Fruit fly (Drosophila melanogaster) whole organism, embryonic: ENCODE results near the gene Crz.

Source experiments
- BtbVII ChIP-seq: fragments of 200-800 bp; sonication (Bioruptor generic); optimal IDR thresholded peaks from 3 replicates; lab custom pipeline; 2017; ENCODE audit warnings: missing biosample characterization, mild to moderate bottlenecking, missing genetic modification characterization
- CG10147 ChIP-seq: fragments of 200-800 bp; sonication (Bioruptor generic); optimal IDR thresholded peaks from 2 replicates; lab custom pipeline; 2019; ENCODE audit warnings: missing biosample characterization, mild to moderate bottlenecking, missing genetic modification characterization, moderate library complexity
- CG11093 ChIP-seq: fragments of 200-800 bp; sonication (Bioruptor generic); IDR thresholded peaks from 3 replicates; pipeline ENCODE4 v1.3.6; 2022; ENCODE audit warnings: missing biosample characterization, missing genetic modification characterization
- CG11456 ChIP-seq: fragments of 200-800 bp; sonication (Bioruptor generic); IDR thresholded peaks from 3 replicates; pipeline ENCODE4 v1.3.6; 2022; ENCODE audit warnings: missing biosample characterization, missing genetic modification characterization
- CG12104 ChIP-seq: fragments of 200-800 bp; sonication (Bioruptor generic); optimal IDR thresholded peaks from 3 replicates; lab custom pipeline; 2016; ENCODE audit warnings: missing biosample characterization, missing genetic modification characterization
- CG12155 ChIP-seq: fragments of 200-800 bp; sonication (Bioruptor generic); optimal IDR thresholded peaks from 3 replicates; lab custom pipeline; 2016; ENCODE audit warnings: missing biosample characterization, missing genetic modification characterization
- CG12769 ChIP-seq: fragments of 200-800 bp; sonication (Bioruptor generic); optimal IDR thresholded peaks from 2 replicates; lab custom pipeline; 2019; ENCODE audit warnings: missing biosample characterization, mild to moderate bottlenecking, missing genetic modification characterization, moderate library complexity
- CG12942 ChIP-seq: fragments of 200-800 bp; sonication (Bioruptor generic); optimal IDR thresholded peaks from 3 replicates; lab custom pipeline; 2016; ENCODE audit warnings: missing biosample characterization, missing genetic modification characterization
- CG13424 ChIP-seq: fragments of 200-800 bp; sonication (Bioruptor generic); optimal IDR thresholded peaks from 2 replicates; lab custom pipeline; 2019; ENCODE audit warnings: missing biosample characterization, mild to moderate bottlenecking, missing genetic modification characterization, moderate library complexity
- CG14014 ChIP-seq: fragments of 200-800 bp; sonication (Bioruptor generic); IDR thresholded peaks from 2 replicates; pipeline ENCODE4 v1.3.6; 2022; ENCODE audit warnings: missing biosample characterization, missing genetic modification characterization
- CG14050 ChIP-seq: fragments of 200-800 bp; sonication (Bioruptor generic); IDR thresholded peaks from 3 replicates; pipeline ENCODE4 v1.3.6; 2022; ENCODE audit warnings: missing biosample characterization, missing genetic modification characterization
- CG18764 ChIP-seq: fragments of 200-800 bp; sonication (Bioruptor generic); optimal IDR thresholded peaks from 3 replicates; lab custom pipeline; 2016; ENCODE audit warnings: missing biosample characterization, missing genetic modification characterization
- CG3065 ChIP-seq: fragments of 200-800 bp; sonication (Bioruptor generic); optimal IDR thresholded peaks from 2 replicates; lab custom pipeline; 2016; ENCODE audit warnings: missing biosample characterization, missing genetic modification characterization
- CG31224 ChIP-seq: fragments of 200-800 bp; sonication (Bioruptor generic); IDR thresholded peaks from 2 replicates; pipeline ENCODE4 v1.3.6; 2022; ENCODE audit warnings: missing biosample characterization, missing genetic modification characterization
- CG3407 ChIP-seq: fragments of 200-800 bp; sonication (Bioruptor generic); optimal IDR thresholded peaks from 2 replicates; lab custom pipeline; 2018; ENCODE audit warnings: missing biosample characterization, mild to moderate bottlenecking, missing genetic modification characterization
- CG4820 ChIP-seq: fragments of 200-800 bp; sonication (Bioruptor generic); optimal IDR thresholded peaks from 3 replicates; lab custom pipeline; 2016; ENCODE audit warnings: missing biosample characterization, missing genetic modification characterization
- CG8089 ChIP-seq: fragments of 200-800 bp; sonication (Bioruptor generic); optimal IDR thresholded peaks from 3 replicates; lab custom pipeline; 2016; ENCODE audit warnings: missing biosample characterization, missing genetic modification characterization
- Camta ChIP-seq: fragments of 200-800 bp; sonication (Bioruptor generic); optimal IDR thresholded peaks from 2 replicates; lab custom pipeline; 2016; ENCODE audit warnings: missing biosample characterization, missing genetic modification characterization
- D19A ChIP-seq: fragments of 200-800 bp; optimal IDR thresholded peaks from 3 replicates; lab custom pipeline; 2019; ENCODE audit warnings: missing biosample characterization, mild to moderate bottlenecking, missing genetic modification characterization, moderate library complexity
- Dbx ChIP-seq: fragments of 200-800 bp; sonication (Bioruptor generic); IDR thresholded peaks from 3 replicates; pipeline ENCODE4 v1.3.6; 2022; ENCODE audit warnings: missing biosample characterization, missing genetic modification characterization
- Dip2 ChIP-seq: fragments of 200-800 bp; sonication (Bioruptor generic); IDR thresholded peaks from 2 replicates; pipeline ENCODE4 v1.3.6; 2022; ENCODE audit warnings: missing biosample characterization, missing genetic modification characterization
- Doc2 ChIP-seq: fragments of 200-800 bp; sonication (Bioruptor generic); IDR thresholded peaks from 2 replicates; pipeline ENCODE4 v1.3.6; 2022; ENCODE audit warnings: missing biosample characterization, missing genetic modification characterization
- Doc3 ChIP-seq: fragments of 200-800 bp; sonication (Bioruptor generic); IDR thresholded peaks from 3 replicates; pipeline ENCODE4 v1.3.6; 2022; ENCODE audit warnings: missing biosample characterization, missing genetic modification characterization; ENCODE audit not compliant: partially characterized antibody
- E2f2 ChIP-seq: fragments of 200-800 bp; sonication (Bioruptor generic); IDR thresholded peaks from 2 replicates; pipeline ENCODE4 v1.3.6; 2022; ENCODE audit warnings: missing biosample characterization, missing genetic modification characterization
- Ets65A ChIP-seq: fragments of 200-800 bp; sonication (Bioruptor generic); peaks from one replicate; lab custom pipeline; 2016; ENCODE audit warnings: missing biosample characterization, missing genetic modification characterization
- Hey ChIP-seq: fragments of 200-800 bp; sonication (Bioruptor generic); optimal IDR thresholded peaks from 3 replicates; lab custom pipeline; 2018; ENCODE audit warnings: missing biosample characterization, mild to moderate bottlenecking, missing genetic modification characterization
- HmgD ChIP-seq: fragments of 200-800 bp; sonication (Bioruptor generic); optimal IDR thresholded peaks from 3 replicates; lab custom pipeline; 2016; ENCODE audit warnings: missing biosample characterization, missing genetic modification characterization
- Mes4 ChIP-seq: fragments of 200-800 bp; sonication (Bioruptor generic); optimal IDR thresholded peaks from 2 replicates; lab custom pipeline; 2016; ENCODE audit warnings: missing biosample characterization, missing genetic modification characterization
- NC2α ChIP-seq: fragments of 200-800 bp; sonication (Bioruptor generic); optimal IDR thresholded peaks from 2 replicates; lab custom pipeline; 2016; ENCODE audit warnings: missing biosample characterization, missing genetic modification characterization
- Nf-YB ChIP-seq: fragments of 200-800 bp; sonication (Bioruptor generic); optimal IDR thresholded peaks from 3 replicates; lab custom pipeline; 2019; ENCODE audit warnings: missing biosample characterization, mild to moderate bottlenecking, missing genetic modification characterization, moderate library complexity
- Ravus ChIP-seq: fragments of 200-800 bp; sonication (Bioruptor generic); IDR thresholded peaks from 2 replicates; pipeline ENCODE4 v1.3.6; 2022; ENCODE audit warnings: missing biosample characterization, missing genetic modification characterization
- Sry-β ChIP-seq: fragments of 200-800 bp; sonication (Bioruptor generic); optimal IDR thresholded peaks from 2 replicates; lab custom pipeline; 2018; ENCODE audit warnings: missing biosample characterization, mild to moderate bottlenecking, missing genetic modification characterization, moderate library complexity
- aop ChIP-seq: fragments of 200-800 bp; sonication (Bioruptor generic); IDR thresholded peaks from 2 replicates; pipeline ENCODE4 v1.3.6; 2022; ENCODE audit warnings: missing biosample characterization, missing genetic modification characterization
- ase ChIP-seq: fragments of 200-800 bp; sonication (Bioruptor generic); IDR thresholded peaks from 3 replicates; pipeline ENCODE4 v1.3.6; 2022; ENCODE audit warnings: missing biosample characterization, missing genetic modification characterization
- bsh ChIP-seq, 2 experiments: fragments of 200-800 bp; sonication (Bioruptor generic); optimal IDR thresholded peaks; 2 replicates each; lab custom pipeline; 2017 to 2018; ENCODE audit warnings: mild to moderate bottlenecking in 2 of 2, missing biosample characterization in 2 of 2, missing genetic modification characterization in 2 of 2, moderate library complexity in 1 of 2
- cato ChIP-seq: fragments of 200-800 bp; sonication (Bioruptor generic); optimal IDR thresholded peaks from 2 replicates; lab custom pipeline; 2016; ENCODE audit warnings: missing biosample characterization, missing genetic modification characterization, borderline replicate concordance
- crc ChIP-seq: fragments of 200-800 bp; sonication (Bioruptor generic); optimal IDR thresholded peaks from 2 replicates; lab custom pipeline; 2016; ENCODE audit warnings: missing biosample characterization, missing genetic modification characterization
- crp ChIP-seq, 2 experiments: fragments of 200-800 bp; sonication (Bioruptor generic); optimal IDR thresholded peaks; 2 replicates in 1 of 2; 3 replicates in 1 of 2; lab custom pipeline; 2017; ENCODE audit warnings: missing biosample characterization in 2 of 2, missing genetic modification characterization in 2 of 2, mild to moderate bottlenecking in 1 of 2, moderate library complexity in 1 of 2
- dan ChIP-seq: fragments of 200-800 bp; sonication (Bioruptor generic); IDR thresholded peaks from 2 replicates; pipeline ENCODE4 v1.3.6; 2022; ENCODE audit warnings: missing biosample characterization, missing genetic modification characterization
- dati ChIP-seq: fragments of 200-800 bp; sonication (Bioruptor generic); IDR thresholded peaks from 2 replicates; pipeline ENCODE4 v1.3.6; 2022; ENCODE audit warnings: missing biosample characterization, missing genetic modification characterization
- dimm ChIP-seq: fragments of 200-800 bp; sonication (Bioruptor generic); IDR thresholded peaks from 2 replicates; pipeline ENCODE4 v1.3.6; 2022; ENCODE audit warnings: missing biosample characterization, missing genetic modification characterization
- dm ChIP-seq: fragments of 200-800 bp; sonication (Bioruptor generic); optimal IDR thresholded peaks from 3 replicates; lab custom pipeline; 2016; ENCODE audit warnings: missing biosample characterization, missing genetic modification characterization
- ham ChIP-seq: fragments of 200-800 bp; sonication (Bioruptor generic); IDR thresholded peaks from 2 replicates; pipeline ENCODE4 v1.3.6; 2022; ENCODE audit warnings: missing biosample characterization, missing genetic modification characterization
- jigr1 ChIP-seq: fragments of 200-800 bp; sonication (Bioruptor generic); IDR thresholded peaks from 3 replicates; pipeline ENCODE4 v1.3.6; 2022; ENCODE audit warnings: missing biosample characterization, missing genetic modification characterization
- klu ChIP-seq: fragments of 200-800 bp; sonication (Bioruptor generic); IDR thresholded peaks from 2 replicates; pipeline ENCODE4 v1.3.6; 2022; ENCODE audit warnings: missing biosample characterization, missing genetic modification characterization
- mirr ChIP-seq: fragments of 200-800 bp; sonication (Bioruptor generic); optimal IDR thresholded peaks from 3 replicates; lab custom pipeline; 2018; ENCODE audit warnings: missing biosample characterization, mild to moderate bottlenecking, missing genetic modification characterization
- org-1 ChIP-seq: fragments of 200-800 bp; sonication (Bioruptor generic); optimal IDR thresholded peaks from 2 replicates; lab custom pipeline; 2017; ENCODE audit warnings: missing biosample characterization, missing genetic modification characterization
- prd ChIP-seq, 3 experiments: fragments of >200 bp in 2 of 3; fragments of 200-800 bp in 1 of 3; sonication (Bioruptor generic) in 1 of 3; optimal IDR thresholded peaks in 2 of 3; IDR thresholded peaks in 1 of 3; 2 replicates in 2 of 3; 3 replicates in 1 of 3; pipeline versions ENCODE4 v1.3.6 to Lab custom; 2017 to 2022; ENCODE audit warnings: missing biosample characterization in 1 of 3, missing genetic modification characterization in 1 of 3
- ro ChIP-seq: fragments of 200-800 bp; sonication (Bioruptor generic); IDR thresholded peaks from 2 replicates; pipeline ENCODE4 v1.3.6; 2022; ENCODE audit warnings: missing biosample characterization, missing genetic modification characterization
- unc-4 ChIP-seq: fragments of 200-800 bp; sonication (Bioruptor generic); IDR thresholded peaks from 2 replicates; pipeline ENCODE4 v1.3.6; 2022; ENCODE audit warnings: missing biosample characterization, missing genetic modification characterization; ENCODE audit not compliant: partially characterized antibody

Crz gene

dm6 chr3R:14288669-14289383 lies 25.8 kb upstream of the Crz start, which contains the start of gene red (continued):
- TF ChIP-seq org-1 (GFP tag; lab: Kevin White, UChicago) (peak; percentile 48), Camta (GFP tag; lab: Kevin White, UChicago) (peak; percentile 36), crc (GFP tag; lab: Kevin White, UChicago) (peak; percentile 50), aop (GFP tag; lab: Robert Waterston, UW) (no peak), E2f2 (peak; percentile 51; the same call in 1 of the 2 replicates), prd (optimal IDR thresholded peaks at IDR 0.05; lab: Kevin White, UChicago) (no peak), prd (GFP tag; IDR thresholded peaks at IDR 0.05; lab: Robert Waterston, UW) (peak; percentile 72), cato (GFP tag; lab: Kevin White, UChicago) (peak; percentile 4), Sry-β (no peak), NC2α (GFP tag; lab: Kevin White, UChicago) (no peak), klu (no peak), CG13424 (tag; lab: Kevin White, UChicago) (peak; percentile 81), Dip2 (GFP tag; lab: Robert Waterston, UW) (no peak), mirr (GFP tag; lab: Kevin White, UChicago) (peak; percentile 95), CG4820 (GFP tag; lab: Kevin White, UChicago) (peak; percentile 33), ro (GFP tag; lab: Robert Waterston, UW) (no peak), dimm (GFP tag; lab: Robert Waterston, UW) (no peak), HmgD (GFP tag; lab: Kevin White, UChicago) (no peak), Dbx (peak; percentile 81), dan (GFP tag; lab: Robert Waterston, UW) (no peak), bsh (GFP tag; optimal IDR thresholded peaks at IDR 0.05; lab: Kevin White, UChicago) (peak in 1 of 2 experiments; percentile 67), CG10147 (peak; percentile 52), D19A (tag; lab: Kevin White, UChicago) (peak; percentile 65), jigr1 (GFP tag; lab: Robert Waterston, UW) (no peak), CG8089 (GFP tag; lab: Kevin White, UChicago) (no peak), BtbVII (GFP tag; lab: Kevin White, UChicago) (peak; percentile 70), unc-4 (GFP tag; lab: Robert Waterston, UW) (peak; percentile 47), Hey (tag; lab: Kevin White, UChicago) (peak; percentile 9), CG12942 (GFP tag; lab: Kevin White, UChicago) (peak; percentile 48), CG12104 (GFP tag; lab: Kevin White, UChicago) (peak; percentile 57), CG14050 (peak; percentile 39; the same call in 2 of the 3 replicates), CG12155 (peak; percentile 70), dati (GFP tag; lab: Robert Waterston, UW) (peak; percentile 49; the same call in 1 of the 2 replicates), Doc3 (GFP tag; lab: Robert Waterston, UW) (no peak), CG12769 (tag; lab: Kevin White, UChicago) (peak; percentile 88), CG3065 (no peak), CG31224 (GFP tag; lab: Robert Waterston, UW) (peak; percentile 63), CG3407 (GFP tag; lab: Kevin White, UChicago) (peak; percentile 15), CG11093 (GFP tag; lab: Robert Waterston, UW) (peak; percentile 45; the same call in 1 of the 3 replicates), Nf-YB (GFP tag; lab: Kevin White, UChicago) (peak; percentile 50), Ravus (peak; percentile 28), ase (GFP tag; lab: Robert Waterston, UW) (peak; percentile 57; the same call in 1 of the 3 replicates), CG11456 (GFP tag; lab: Robert Waterston, UW) (peak; percentile 74; the same call in 2 of the 3 replicates), Doc2 (GFP tag; lab: Robert Waterston, UW) (no peak), CG14014 (GFP tag; lab: Robert Waterston, UW) (peak; percentile 80), CG18764 (GFP tag; lab: Kevin White, UChicago) (peak; percentile 16), dm (GFP tag; lab: Kevin White, UChicago) (no peak), Mes4 (GFP tag; lab: Kevin White, UChicago) (no peak), crp (GFP tag; optimal IDR thresholded peaks at IDR 0.05; lab: Kevin White, UChicago) (peak in 1 of 2 experiments; percentile 19), ham (peak; percentile 51; the same call in 1 of the 2 replicates), Ets65A (GFP tag; lab: Kevin White, UChicago) (peak; percentile 92)
